Worm (Caenorhabditis elegans) whole organism, L4/young adult: ENCODE measurements around the gene F46H6.5.

Experiments
- W03F9.2 ChIP-seq: fragments of 150-350 bp; optimal IDR thresholded peaks from 2 replicates; lab custom pipeline; 2014; ENCODE audit warnings: missing biosample characterization, missing genetic modification characterization
- dao-5 ChIP-seq: sonication (generic microtip); optimal IDR thresholded peaks from 2 replicates; lab custom pipeline; 2016; ENCODE audit warnings: missing genotype, missing genetic modification characterization, moderate library complexity, missing compliant biosample characterization
- him-1 ChIP-seq: sonication (generic microtip); optimal IDR thresholded peaks from 2 replicates; lab custom pipeline; 2016; ENCODE audit warnings: missing genotype, missing genetic modification reagents, missing genetic modification characterization, missing compliant biosample characterization

Gene F46H6.5

ce11 chrX:4492199-4492598 is at the start of gene F46H6.5:
TSS of gene F46H6.5 (minus strand) at chrX:4492208.
- TF ChIP-seq dao-5: no peak

DNA sequence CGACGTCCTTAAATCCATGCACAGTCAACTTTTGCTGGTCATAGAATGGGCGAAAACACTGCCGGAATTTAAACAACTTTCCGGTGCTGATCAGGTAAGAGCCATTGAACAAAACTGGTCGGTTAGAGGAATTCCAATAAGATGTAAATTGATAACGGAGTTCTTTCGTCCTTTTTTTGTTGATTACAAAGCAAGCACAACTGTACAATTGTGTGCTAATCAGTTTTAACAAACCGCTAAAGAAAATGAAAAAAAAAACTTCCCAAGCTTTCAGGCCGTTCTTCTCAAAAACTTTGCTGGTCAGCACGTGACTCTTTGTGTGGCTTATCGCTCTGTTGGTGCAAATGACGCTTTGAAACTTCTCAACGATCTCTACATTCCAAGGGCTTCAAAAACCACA is 42.1 kb upstream of the F46H6.5 start:
- TF ChIP-seq dao-5: no peak
- TF ChIP-seq W03F9.2 (tag; lab: Kevin White, UChicago): no peak
- TF ChIP-seq him-1 (tag; lab: Kevin White, UChicago): no peak

DNA sequence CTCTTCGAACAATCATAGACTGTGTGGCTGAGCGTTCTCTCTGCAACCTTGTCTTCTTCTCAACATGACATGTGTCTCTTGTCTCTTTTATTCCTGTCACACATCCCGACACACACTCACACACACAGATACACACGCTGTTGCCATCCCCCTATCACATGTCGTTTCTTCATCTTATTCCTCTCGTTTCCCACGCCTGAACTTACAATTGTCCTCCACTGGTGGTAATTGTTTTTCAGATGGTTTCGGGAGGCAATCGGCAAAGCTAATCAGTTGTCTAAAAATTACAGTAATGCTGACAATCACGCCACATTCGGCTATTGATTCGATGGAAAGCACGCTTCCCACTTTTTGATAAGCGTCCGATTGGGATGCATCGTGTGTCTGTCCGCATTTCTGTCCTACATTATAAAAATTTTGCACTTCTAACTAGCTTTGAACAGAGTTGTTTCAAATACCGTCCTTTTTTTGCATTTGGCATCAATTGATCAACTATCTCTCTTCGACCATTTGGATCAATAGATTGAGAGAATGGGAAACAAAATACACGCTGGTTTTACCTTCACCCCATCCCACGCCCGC is 40.2 kb upstream of the F46H6.5 start, which contains the start of gene nhr-35:
TSS of gene nhr-35 (plus strand) at position 532 of the 582 bp plus-strand sequence.
- TF ChIP-seq W03F9.2 (tag; lab: Kevin White, UChicago) (no peak), dao-5 (no peak)

ce11 chrX:4530426-4531044 is 38.5 kb upstream of the F46H6.5 start:
- TF ChIP-seq dao-5: no peak
- no peak for TF ChIP-seq W03F9.2 (tag; lab: Kevin White, UChicago)
- TF ChIP-seq him-1 (tag; lab: Kevin White, UChicago): no peak

- TF ChIP-seq W03F9.2 (tag; lab: Kevin White, UChicago) (peak; percentile 1), dao-5 (no peak)
Measured at ce11 chrX:4528905-4529304, 36.9 kb upstream of the F46H6.5 start.

- no peak for TF ChIP-seq him-1 (tag; lab: Kevin White, UChicago)
- TF ChIP-seq dao-5: no peak
Measured at ce11 chrX:4526412-4526811, 34.4 kb upstream of the F46H6.5 start.

- TF ChIP-seq W03F9.2 (tag; lab: Kevin White, UChicago): no peak
Measured at ce11 chrX:4524844-4525243, 32.8 kb upstream of the F46H6.5 start.

DNA sequence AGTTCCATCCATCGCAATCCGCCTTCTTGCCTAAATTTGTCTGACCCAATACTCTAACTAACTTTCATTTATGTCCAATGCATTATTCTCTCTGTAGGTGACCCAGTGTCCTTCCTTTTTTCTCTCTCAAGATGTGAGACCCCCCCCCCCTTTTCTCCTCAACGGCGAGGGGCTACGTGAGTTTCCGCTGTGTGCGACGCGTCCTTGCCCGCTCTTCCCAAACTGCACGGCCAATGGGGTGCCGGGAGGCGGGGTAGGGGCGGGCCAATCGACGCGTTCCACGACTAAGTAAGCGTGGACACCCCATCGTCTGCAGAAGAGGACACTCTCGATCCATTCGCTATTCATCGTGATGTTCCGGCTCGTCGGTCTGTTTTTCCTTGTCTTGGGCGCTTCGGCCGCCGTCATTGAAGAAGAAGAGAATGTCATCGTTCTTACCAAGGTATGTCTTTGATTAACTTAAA is 31.9 kb upstream of the F46H6.5 start, which contains the start of gene pdi-2:
TSS of gene pdi-2 (plus strand) at position 269 of the 464 bp plus-strand sequence.
- TF ChIP-seq him-1 (tag; lab: Kevin White, UChicago) (peak; percentile 43), W03F9.2 (tag; lab: Kevin White, UChicago) (no peak)

- TF ChIP-seq him-1 (tag; lab: Kevin White, UChicago) (no peak), dao-5 (no peak), W03F9.2 (tag; lab: Kevin White, UChicago) (no peak)
Measured at ce11 chrX:4523315-4523714, 31.3 kb upstream of the F46H6.5 start.

- TF ChIP-seq W03F9.2 (tag; lab: Kevin White, UChicago) (no peak), dao-5 (no peak), him-1 (tag; lab: Kevin White, UChicago) (no peak)
Measured at ce11 chrX:4521837-4522816, 30.1 kb upstream of the F46H6.5 start, which contains the start of gene C07A12.7. TSS of gene C07A12.7 (minus strand) at chrX:4522144.

DNA sequence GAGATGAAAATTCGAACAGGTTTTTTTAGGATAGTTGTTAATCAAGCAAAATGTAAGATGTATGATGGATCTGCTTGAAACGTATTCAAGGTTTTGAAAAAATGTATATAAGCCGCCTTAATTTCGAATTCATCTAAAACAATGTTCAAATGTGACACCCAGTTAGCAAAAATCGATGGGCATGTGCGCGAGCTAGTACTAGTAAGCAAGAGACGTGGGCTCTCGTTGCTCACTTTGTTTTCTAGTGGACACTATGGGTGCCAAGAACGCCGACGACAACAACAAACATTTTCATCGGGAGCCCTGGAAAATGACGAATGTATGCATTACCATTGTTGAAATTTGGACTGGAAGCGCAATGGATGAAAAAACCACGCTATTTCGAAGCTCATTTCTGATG is 29.2 kb upstream of the F46H6.5 start:
- TF ChIP-seq dao-5 (no peak), W03F9.2 (tag; lab: Kevin White, UChicago) (no peak), him-1 (tag; lab: Kevin White, UChicago) (no peak)

ce11 chrX:4519968-4520367 is 28.0 kb upstream of the F46H6.5 start:
- TF ChIP-seq W03F9.2 (tag; lab: Kevin White, UChicago): no peak
- no peak for TF ChIP-seq dao-5
- TF ChIP-seq him-1 (tag; lab: Kevin White, UChicago): no peak

ce11 chrX:4516758-4517157 is 24.8 kb upstream of the F46H6.5 start:
- TF ChIP-seq dao-5 (no peak), W03F9.2 (tag; lab: Kevin White, UChicago) (no peak), him-1 (tag; lab: Kevin White, UChicago) (no peak)

- no peak for TF ChIP-seq dao-5
- TF ChIP-seq him-1 (tag; lab: Kevin White, UChicago): no peak
- TF ChIP-seq W03F9.2 (tag; lab: Kevin White, UChicago): no peak
Measured at ce11 chrX:4513657-4514143, 21.7 kb upstream of the F46H6.5 start, which contains the start of gene spr-3. TSS of gene spr-3 (plus strand) at chrX:4514093.
